Worm (Caenorhabditis elegans): Measurements from ENCODE around the gene Y48G9A.9.

Gene Y48G9A.9

ce11 chrIII:2110249-2110648 lies 17.7 kb downstream of the Y48G9A.9 start, which contains the start of gene Y48G9A.7:
Gene Y48G9A.7, plus strand, starts transcription at chrIII:2110549.
- TF ChIP-seq ceh-63 (GFP tag; optimal IDR thresholded peaks at IDR 0.05) (no peak), efl-3 (GFP tag; optimal IDR thresholded peaks at IDR 0.05) (no peak), nhr-76 (tag; optimal IDR thresholded peaks at IDR 0.05) (no peak), ztf-4 (tag; optimal IDR thresholded peaks at IDR 0.05) (no peak), unc-62 (GFP tag; optimal IDR thresholded peaks at IDR 0.05) (no peak), irx-1 (tag; optimal IDR thresholded peaks at IDR 0.05) (no peak), egl-13 (tag; optimal IDR thresholded peaks at IDR 0.05) (no peak)

DNA sequence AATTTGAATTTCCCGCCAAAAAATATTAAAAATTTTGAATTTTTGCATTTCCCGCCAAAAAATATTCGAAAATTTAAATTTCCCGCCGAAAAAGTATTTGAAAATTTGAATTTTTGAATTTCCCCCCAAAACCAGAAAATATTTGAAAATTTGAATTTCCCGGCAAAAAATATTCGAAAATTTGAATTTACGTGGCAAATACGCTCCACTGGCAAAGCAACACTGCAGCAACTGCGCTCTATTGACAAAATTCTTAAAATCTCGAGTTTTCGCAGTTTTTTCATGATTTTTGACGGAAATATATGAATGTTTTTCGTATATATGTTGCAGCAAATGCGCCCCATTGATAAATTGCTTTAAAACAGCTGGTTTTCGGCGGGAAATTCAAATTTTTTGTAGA lies 18.9 kb downstream of the Y48G9A.9 start:
- TF ChIP-seq sox-4 (tag; optimal IDR thresholded peaks at IDR 0.05), result no peak
- TF ChIP-seq lin-15B (tag; optimal IDR thresholded peaks at IDR 0.05), result no peak
- no peak for TF ChIP-seq efl-3 (GFP tag; optimal IDR thresholded peaks at IDR 0.05)
- no peak for TF ChIP-seq isw-1 (GFP tag; IDR thresholded peaks at IDR 0.05)
- TF ChIP-seq dpl-1 (GFP tag; optimal IDR thresholded peaks at IDR 0.05), result peak in 1 of 3 experiments; percentile 4
- no peak for TF ChIP-seq efl-1 (optimal IDR thresholded peaks at IDR 0.05)
- peak; percentile 42 to 46 for TF ChIP-seq efl-1 (GFP tag; optimal IDR thresholded peaks at IDR 0.05 in 1 of 2)
- TF ChIP-seq nhr-76 (tag; optimal IDR thresholded peaks at IDR 0.05), result no peak
- no peak for TF ChIP-seq fos-1 (tag; optimal IDR thresholded peaks at IDR 0.05)

DNA sequence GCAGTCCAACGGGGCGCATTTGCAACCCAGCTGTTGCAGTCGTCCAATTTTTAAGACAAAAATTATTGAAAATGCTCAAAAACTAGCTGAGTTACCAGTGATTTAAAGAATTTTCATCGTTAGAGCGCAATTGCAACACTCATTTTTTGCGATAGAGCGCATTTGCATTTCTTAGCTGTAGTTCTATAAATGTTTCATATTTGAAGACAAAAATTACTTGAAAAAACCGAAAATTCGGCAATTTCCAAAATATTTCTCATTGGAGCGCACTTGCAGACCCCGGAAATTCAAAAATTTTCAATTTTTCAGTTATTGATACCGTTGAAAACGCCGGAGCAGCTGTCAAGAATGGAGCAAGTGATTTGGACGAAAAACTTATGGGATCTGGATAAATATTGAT lies 19.5 kb downstream of the Y48G9A.9 start:
- TF ChIP-seq unc-86 (tag; optimal IDR thresholded peaks at IDR 0.05) (no peak), skn-1 (tag; optimal IDR thresholded peaks at IDR 0.05) (no peak), sup-37 (GFP tag; optimal IDR thresholded peaks at IDR 0.05) (no peak), mep-1 (tag; optimal IDR thresholded peaks at IDR 0.05) (no peak)

- TF ChIP-seq F16B12.6 (tag; optimal IDR thresholded peaks at IDR 0.05) (no peak), zag-1 (tag; optimal IDR thresholded peaks at IDR 0.05) (no peak), ets-5 (GFP tag; IDR thresholded peaks at IDR 0.05) (no peak), efl-1 (optimal IDR thresholded peaks at IDR 0.05) (no peak), efl-1 (GFP tag; optimal IDR thresholded peaks at IDR 0.05 in 1 of 2) (peak in 1 of 2 experiments; percentile 92)
Observed at ce11 chrIII:2112601-2113176, 20.2 kb downstream of the Y48G9A.9 start.

DNA sequence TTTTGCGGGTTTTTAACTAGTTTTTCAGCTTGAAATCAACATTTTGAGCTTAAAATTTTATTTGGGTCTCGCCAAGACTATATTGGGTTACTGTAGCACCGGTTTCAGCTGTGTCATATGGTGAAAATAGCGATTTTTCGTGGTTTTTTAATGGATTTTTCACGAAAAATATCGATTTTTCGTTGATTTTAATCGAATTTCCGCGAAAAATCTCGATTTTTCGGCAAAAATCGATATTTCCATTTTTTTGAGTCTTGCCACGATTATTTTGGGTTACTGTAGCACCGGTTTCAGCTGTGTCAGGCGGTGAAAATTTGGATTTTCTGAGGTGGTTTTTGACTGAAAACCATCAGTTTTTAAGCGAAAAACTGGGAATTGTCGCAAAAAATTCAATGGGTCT lies 22.8 kb downstream of the Y48G9A.9 start:
- TF ChIP-seq nhr-76 (tag; optimal IDR thresholded peaks at IDR 0.05) (no peak), hlh-17 (GFP tag; optimal IDR thresholded peaks at IDR 0.05; ENCODE audit: borderline replicate concordance) (no peak), lir-3 (tag; optimal IDR thresholded peaks at IDR 0.05; ENCODE audit: poor library complexity) (no peak), lin-35 (GFP tag; optimal IDR thresholded peaks at IDR 0.05) (no peak), vab-15 (tag; optimal IDR thresholded peaks at IDR 0.05) (no peak), dsc-1 (tag; optimal IDR thresholded peaks at IDR 0.05) (no peak), nhr-20 (tag; optimal IDR thresholded peaks at IDR 0.05) (no peak), egl-13 (tag; optimal IDR thresholded peaks at IDR 0.05) (no peak), lin-14 (GFP tag; optimal IDR thresholded peaks at IDR 0.05) (no peak), pax-3 (tag; optimal IDR thresholded peaks at IDR 0.05) (no peak), sup-37 (GFP tag; optimal IDR thresholded peaks at IDR 0.05) (no peak), efl-1 (optimal IDR thresholded peaks at IDR 0.05) (no peak), efl-1 (GFP tag; optimal IDR thresholded peaks at IDR 0.05 in 1 of 2) (no peak)

DNA sequence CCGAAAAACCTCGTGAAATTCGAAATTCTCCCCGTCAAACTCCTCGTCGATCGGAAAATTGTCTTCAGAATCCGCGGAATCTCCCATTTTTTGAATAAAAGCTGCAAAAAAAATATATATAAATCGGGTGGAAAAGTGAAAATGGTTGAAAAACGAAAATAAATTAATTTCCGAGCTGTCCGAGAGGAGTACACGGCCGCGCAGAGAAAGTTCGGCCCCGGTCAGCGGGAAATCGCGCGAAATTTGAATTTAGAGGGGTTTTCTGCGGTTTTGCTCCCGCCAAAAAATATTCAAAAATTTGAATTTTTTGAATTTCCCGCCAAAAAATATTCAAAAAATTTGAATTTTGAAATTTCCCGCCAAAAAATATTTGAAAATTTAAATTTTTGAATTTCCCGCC lies 24.3 kb downstream of the Y48G9A.9 start, which contains the start of gene Y48G9A.11:
Y48G9A.11 (minus strand) TSS at position 101 of the 400 bp plus-strand sequence.
- no peak for TF ChIP-seq grh-1 (GFP tag; IDR thresholded peaks at IDR 0.05)
- no peak for TF ChIP-seq nhr-19 (GFP tag; conservative IDR thresholded peaks at IDR 0.05)
- no peak for TF ChIP-seq sptf-1 (tag; optimal IDR thresholded peaks at IDR 0.05)
- TF ChIP-seq hlh-4 (tag; optimal IDR thresholded peaks at IDR 0.05), result no peak
- no peak for TF ChIP-seq pqm-1 (tag; optimal IDR thresholded peaks at IDR 0.05)
- TF ChIP-seq hlh-17 (GFP tag; optimal IDR thresholded peaks at IDR 0.05; ENCODE audit: borderline replicate concordance), result no peak
- TF ChIP-seq rnt-1 (tag; optimal IDR thresholded peaks at IDR 0.05), result no peak
- no peak for TF ChIP-seq hpl-2 (GFP tag; optimal IDR thresholded peaks at IDR 0.05)
- TF ChIP-seq ceh-88 (GFP tag; IDR thresholded peaks at IDR 0.05), result no peak
- TF ChIP-seq ceh-90 (tag; optimal IDR thresholded peaks at IDR 0.05), result no peak
- TF ChIP-seq nhr-85 (tag), result no peak

Data from whole organism, L1 larva.